Fruit fly (Drosophila melanogaster) whole organism: ENCODE measurements around the gene Nrg.

Experiments used
- CG8478 ChIP-seq: fragments of >200 bp; optimal IDR thresholded peaks from 2 replicates; lab custom pipeline; 2018; ENCODE audit warnings: inconsistent platforms
- Dll ChIP-seq: fragments of >200 bp; optimal IDR thresholded peaks from 2 replicates; lab custom pipeline; 2017
- EcR ChIP-seq, 2 experiments: fragments of >200 bp; optimal IDR thresholded peaks; 2 replicates each; lab custom pipeline; 2017; ENCODE audit warnings: missing biosample characterization in 2 of 2, missing genetic modification characterization in 2 of 2, missing genetic modification reagents in 2 of 2
- pan ChIP-seq: fragments of >200 bp; optimal IDR thresholded peaks from 2 replicates; lab custom pipeline; 2017
- psq ChIP-seq: fragments of >200 bp; optimal IDR thresholded peaks from 2 replicates; lab custom pipeline; 2017
- usp ChIP-seq: fragments of >200 bp; optimal IDR thresholded peaks from 2 replicates; lab custom pipeline; 2017; ENCODE audit warnings: missing biosample characterization, missing genetic modification characterization, mixed read lengths

Gene Nrg

DNA sequence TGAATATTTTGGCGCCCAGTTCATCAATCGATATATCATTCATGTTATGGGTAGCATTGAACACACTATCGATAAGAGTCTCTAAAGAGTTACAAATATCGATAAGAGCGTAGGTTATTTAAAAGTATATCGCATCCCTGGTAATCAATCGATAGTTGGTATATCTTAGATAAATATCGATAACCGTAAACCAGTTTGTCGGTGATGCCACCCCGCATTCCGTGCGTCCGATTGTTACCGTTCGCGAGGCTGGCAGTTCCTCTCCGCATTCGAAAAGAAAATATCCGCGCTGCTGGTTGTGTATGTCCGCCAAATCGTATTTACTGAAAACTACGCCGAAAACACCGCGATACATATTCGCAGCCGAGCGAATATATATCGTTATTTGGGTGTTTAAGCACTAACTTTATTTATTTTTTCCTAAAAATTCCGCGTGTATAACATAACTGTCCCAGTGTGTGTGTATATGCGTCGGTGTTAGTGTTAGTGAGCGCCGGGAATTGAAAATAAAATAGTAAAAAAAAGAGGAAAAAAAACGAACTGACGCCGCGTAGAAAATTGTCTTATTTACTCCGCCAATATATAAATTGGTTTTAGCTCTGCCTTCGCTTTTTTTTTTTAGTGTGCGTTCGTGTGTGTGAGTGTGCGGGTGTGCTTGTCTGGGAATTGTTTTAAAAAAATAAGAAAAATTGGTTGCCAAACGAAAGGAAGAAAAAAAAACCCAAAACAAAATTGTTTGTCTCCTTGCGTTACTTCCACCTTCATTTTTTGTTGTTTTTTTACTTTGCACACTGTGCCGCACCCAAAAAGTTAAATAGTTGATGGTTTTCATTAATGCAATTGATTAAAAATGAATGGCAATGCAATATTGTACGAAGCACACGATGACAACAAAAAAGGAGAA lies at the start of gene Nrg:
Nrg (plus strand) TSS at position 253 of the 904 bp plus-strand sequence.
- TF ChIP-seq EcR (GFP tag; optimal IDR thresholded peaks at IDR 0.05; lab: Kevin White, UChicago) (no peak), usp (GFP tag; lab: Kevin White, UChicago) (no peak), Dll (lab: Kevin White, UChicago) (no peak), CG8478 (lab: Kevin White, UChicago) (no peak), pan (lab: Kevin White, UChicago) (no peak), psq (no peak)

DNA sequence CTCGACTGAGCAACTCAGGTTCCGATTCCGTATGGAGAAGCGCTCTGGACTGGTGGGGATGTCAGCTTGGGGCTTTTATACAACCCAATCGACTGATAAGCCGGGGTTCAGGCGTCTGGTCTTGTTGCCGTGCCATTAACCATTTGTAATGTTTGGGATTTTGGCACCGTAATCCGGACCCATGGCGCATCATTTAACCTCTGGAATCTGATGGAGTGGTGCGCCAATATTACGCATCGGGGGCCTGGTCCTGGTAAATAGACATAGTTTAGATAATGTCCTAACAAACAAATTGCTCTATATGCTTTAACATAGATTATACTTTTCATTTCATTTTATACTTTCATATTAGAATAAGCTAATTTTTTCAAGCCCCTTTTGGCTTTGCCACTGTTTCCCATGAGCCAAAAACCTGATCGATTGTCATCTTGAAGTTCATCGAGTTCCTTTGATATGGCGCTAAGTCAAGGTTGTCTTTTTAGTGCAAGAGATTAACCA lies 48.2 kb upstream of the Nrg start, which contains the start of gene CG12116:
CG12116 (minus strand) TSS at position 51 of the 498 bp plus-strand sequence.
- TF ChIP-seq CG8478 (lab: Kevin White, UChicago), result no peak
- TF ChIP-seq usp (GFP tag; lab: Kevin White, UChicago), result no peak
- no peak for TF ChIP-seq psq
- TF ChIP-seq EcR (GFP tag; optimal IDR thresholded peaks at IDR 0.05; lab: Kevin White, UChicago), result no peak
- no peak for TF ChIP-seq Dll (lab: Kevin White, UChicago)
- no peak for TF ChIP-seq pan (lab: Kevin White, UChicago)

DNA sequence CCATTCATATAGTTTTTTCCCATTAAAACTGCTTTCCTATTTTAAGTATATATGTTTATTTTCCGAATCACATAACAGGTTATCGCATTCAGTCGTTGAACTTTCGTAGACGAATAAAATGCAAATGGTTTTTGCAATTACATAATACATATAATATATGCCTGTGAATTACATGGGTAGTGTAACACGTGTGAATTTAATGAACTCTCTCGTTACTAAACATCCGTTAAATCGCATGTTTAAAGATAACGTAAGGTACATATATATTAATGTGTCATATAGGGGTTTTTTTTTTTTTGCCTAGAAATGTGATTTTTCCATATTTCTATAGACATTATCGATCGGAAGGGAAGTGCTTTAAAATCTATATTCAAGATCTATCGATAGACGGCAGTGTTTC lies 47.6 kb upstream of the Nrg start:
- TF ChIP-seq Dll (lab: Kevin White, UChicago), result no peak
- no peak for TF ChIP-seq EcR (GFP tag; optimal IDR thresholded peaks at IDR 0.05; lab: Kevin White, UChicago)
- TF ChIP-seq usp (GFP tag; lab: Kevin White, UChicago), result no peak
- TF ChIP-seq pan (lab: Kevin White, UChicago), result no peak
- TF ChIP-seq psq, result no peak
- TF ChIP-seq CG8478 (lab: Kevin White, UChicago), result no peak

DNA sequence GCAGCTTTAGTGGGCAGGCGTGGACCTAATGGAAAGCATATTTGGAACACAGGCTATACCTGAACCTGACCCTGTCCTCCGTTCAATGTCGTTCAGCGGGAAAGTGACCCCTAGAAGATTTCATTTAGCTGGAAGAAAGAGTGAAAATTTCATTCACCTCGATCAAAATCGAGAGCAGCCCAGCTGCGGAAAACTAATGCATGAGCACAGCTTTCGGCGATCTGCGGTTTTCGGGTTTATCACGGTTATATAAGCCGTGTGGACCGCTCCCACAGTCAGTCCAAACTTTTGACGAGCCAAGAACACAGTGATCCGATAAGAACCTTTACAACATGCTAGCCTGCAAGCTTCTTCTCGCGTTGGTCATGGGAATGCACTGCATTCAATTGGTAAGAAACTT lies 46.6 kb upstream of the Nrg start, which contains the start of gene Cp7Fa:
Cp7Fa (plus strand) TSS at position 301 of the 400 bp plus-strand sequence.
- TF ChIP-seq EcR (GFP tag; optimal IDR thresholded peaks at IDR 0.05; lab: Kevin White, UChicago) (no peak), CG8478 (lab: Kevin White, UChicago) (no peak), Dll (lab: Kevin White, UChicago) (no peak), psq (no peak), usp (GFP tag; lab: Kevin White, UChicago) (no peak), pan (lab: Kevin White, UChicago) (no peak)

DNA sequence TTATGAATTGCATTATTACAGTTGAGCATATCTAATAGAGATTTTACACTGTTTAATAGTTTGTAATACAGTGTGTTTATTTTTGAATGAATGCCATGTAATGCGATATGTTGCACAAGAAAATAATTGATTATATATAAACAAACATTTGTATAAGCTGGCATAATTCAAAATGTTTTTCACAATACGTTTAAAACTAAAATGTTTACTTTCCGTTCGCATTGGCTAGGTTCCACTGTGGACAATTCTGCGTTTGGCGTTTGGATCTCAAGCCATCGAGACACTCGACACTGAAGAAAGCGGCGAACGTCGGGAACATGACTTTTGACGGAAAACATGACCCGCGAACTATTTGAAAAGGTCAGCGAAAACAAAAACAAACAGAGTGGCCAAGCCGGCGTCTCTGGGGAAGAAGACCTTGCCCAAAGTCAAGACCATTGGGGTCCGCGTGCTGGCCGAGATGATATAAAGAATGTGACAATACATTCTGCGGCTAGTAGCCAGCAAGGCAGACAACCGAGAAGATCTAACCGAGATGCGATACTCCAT lies 43.8 kb upstream of the Nrg start, which contains the start of gene Cp7Fb:
Cp7Fb (plus strand) TSS at position 499 of the 549 bp plus-strand sequence.
- TF ChIP-seq Dll (lab: Kevin White, UChicago), result no peak

DNA sequence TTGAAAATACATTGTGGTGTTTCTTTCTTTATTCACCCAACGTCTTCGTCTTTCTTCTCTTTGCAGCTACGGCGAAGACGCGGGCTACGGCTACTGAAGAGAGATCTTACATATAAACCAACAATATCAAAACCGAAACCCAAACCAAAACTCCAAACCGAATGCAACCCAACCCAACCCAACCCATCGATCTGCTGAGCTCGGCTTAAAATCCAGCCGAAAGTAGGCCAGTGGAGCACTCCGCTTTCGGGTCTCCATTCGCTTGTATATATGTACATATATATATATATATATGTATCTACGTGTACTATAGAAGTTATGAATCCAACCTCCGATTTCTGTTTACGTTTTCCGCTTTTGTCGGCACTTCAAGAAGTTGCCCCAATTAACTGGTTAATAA lies 41.5 kb upstream of the Nrg start:
- no peak for TF ChIP-seq EcR (GFP tag; optimal IDR thresholded peaks at IDR 0.05; lab: Kevin White, UChicago)

DNA sequence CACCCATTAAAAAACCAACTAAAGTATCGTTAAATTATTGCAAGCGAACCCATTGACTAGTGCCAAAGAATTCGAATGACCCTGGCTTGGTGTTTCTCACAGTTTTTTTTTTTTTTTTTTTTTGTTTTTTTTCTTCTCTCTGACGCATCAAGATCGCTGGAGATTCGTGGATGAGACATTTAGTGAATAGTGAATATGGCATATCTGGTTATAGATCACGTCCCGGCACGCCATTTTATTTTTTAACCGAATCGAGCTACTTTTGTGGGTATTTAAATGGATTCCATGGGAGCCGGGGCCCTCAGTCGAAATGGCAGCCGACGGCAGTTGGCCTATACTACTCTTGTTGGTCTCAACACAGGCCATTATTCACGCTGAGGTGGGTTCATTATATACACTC lies 40.4 kb upstream of the Nrg start, which contains the start of gene Cp7Fc:
Cp7Fc (plus strand) TSS at position 301 of the 400 bp plus-strand sequence.
- no peak for TF ChIP-seq EcR (GFP tag; optimal IDR thresholded peaks at IDR 0.05; lab: Kevin White, UChicago)
- TF ChIP-seq psq, result no peak
- TF ChIP-seq CG8478 (lab: Kevin White, UChicago), result no peak
- no peak for TF ChIP-seq usp (GFP tag; lab: Kevin White, UChicago)
- no peak for TF ChIP-seq pan (lab: Kevin White, UChicago)
- TF ChIP-seq Dll (lab: Kevin White, UChicago), result no peak

DNA sequence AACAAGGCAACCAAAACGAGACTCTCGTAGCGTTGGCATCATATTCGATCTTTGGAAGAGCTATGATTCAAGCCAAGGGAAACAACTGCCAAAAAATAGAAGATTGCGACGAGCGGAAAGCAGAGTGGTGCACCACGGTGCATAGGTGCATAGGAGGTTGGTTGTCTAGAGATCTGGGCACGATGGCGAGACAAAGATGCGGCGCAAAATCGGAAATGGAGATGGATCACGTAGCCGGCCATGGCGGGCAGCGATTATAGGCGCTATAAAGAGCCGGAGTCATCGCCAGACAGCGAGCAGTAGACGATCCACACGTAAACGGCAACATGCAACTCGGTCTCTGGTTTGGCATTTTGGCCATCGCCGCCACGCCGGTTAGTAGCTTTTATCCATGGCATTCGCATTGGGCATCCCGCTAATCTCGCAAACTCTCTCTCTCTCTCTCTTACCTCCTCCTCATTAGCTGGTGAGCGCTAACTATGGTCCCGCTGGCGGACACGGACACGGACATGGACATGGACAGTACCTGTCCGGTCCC lies 38.1 kb upstream of the Nrg start, which contains the start of gene Cp36:
Cp36 (plus strand) TSS at position 289 of the 538 bp plus-strand sequence.
- TF ChIP-seq Dll (lab: Kevin White, UChicago) (no peak), pan (lab: Kevin White, UChicago) (no peak), EcR (GFP tag; optimal IDR thresholded peaks at IDR 0.05; lab: Kevin White, UChicago) (no peak), CG8478 (lab: Kevin White, UChicago) (no peak), psq (no peak), usp (GFP tag; lab: Kevin White, UChicago) (no peak)

DNA sequence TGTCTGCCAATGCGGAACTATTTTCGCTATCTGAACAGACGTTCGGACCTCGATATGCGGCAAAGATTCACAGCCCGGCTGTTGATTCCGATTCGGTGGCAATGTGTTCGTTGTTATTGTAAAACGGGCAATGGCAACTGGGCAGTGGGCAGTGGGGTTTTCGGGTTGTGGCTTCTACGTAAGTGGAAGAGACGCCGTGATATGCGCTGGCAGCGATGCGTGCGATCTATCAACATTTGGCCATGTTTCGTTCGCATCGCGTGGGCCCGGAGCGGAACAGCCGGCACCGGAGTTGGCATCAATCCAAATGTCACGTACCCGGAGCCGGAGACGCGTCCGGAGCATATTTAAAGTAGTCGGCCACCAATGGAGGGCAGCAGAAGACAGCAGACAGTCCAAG lies 35.7 kb upstream of the Nrg start, which contains the start of gene Cp38:
Cp38 (plus strand) TSS at position 376 of the 400 bp plus-strand sequence.
- TF ChIP-seq Dll (lab: Kevin White, UChicago) (no peak), pan (lab: Kevin White, UChicago) (no peak), EcR (GFP tag; optimal IDR thresholded peaks at IDR 0.05; lab: Kevin White, UChicago) (no peak), psq (no peak), usp (GFP tag; lab: Kevin White, UChicago) (no peak), CG8478 (lab: Kevin White, UChicago) (no peak)

DNA sequence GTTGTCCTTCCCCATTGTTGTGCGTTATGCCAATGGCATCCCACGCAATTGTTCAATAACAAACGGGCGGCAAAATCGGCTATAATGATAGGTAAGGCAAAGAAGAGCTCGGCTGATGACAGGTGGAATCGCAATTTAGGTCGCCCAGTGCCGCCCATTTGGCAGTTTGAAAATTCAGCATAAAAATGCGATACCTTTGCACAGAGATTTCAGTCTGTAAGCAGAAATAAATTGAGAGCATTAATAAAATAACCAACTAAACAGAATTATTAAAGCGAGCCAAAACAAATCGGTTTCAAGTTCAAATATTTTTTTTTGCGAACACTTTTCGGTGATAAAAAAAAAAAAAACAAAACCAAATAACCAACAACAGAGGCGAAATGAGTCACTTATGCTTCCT lies 33.5 kb upstream of the Nrg start, which contains the start of gene CG33223:
CG33223 (minus strand) TSS at position 215 of the 400 bp plus-strand sequence.
- TF ChIP-seq EcR (GFP tag; optimal IDR thresholded peaks at IDR 0.05; lab: Kevin White, UChicago), result no peak
- no peak for TF ChIP-seq CG8478 (lab: Kevin White, UChicago)
- no peak for TF ChIP-seq pan (lab: Kevin White, UChicago)
- TF ChIP-seq usp (GFP tag; lab: Kevin White, UChicago), result no peak
- TF ChIP-seq psq, result no peak
- TF ChIP-seq Dll (lab: Kevin White, UChicago), result no peak

DNA sequence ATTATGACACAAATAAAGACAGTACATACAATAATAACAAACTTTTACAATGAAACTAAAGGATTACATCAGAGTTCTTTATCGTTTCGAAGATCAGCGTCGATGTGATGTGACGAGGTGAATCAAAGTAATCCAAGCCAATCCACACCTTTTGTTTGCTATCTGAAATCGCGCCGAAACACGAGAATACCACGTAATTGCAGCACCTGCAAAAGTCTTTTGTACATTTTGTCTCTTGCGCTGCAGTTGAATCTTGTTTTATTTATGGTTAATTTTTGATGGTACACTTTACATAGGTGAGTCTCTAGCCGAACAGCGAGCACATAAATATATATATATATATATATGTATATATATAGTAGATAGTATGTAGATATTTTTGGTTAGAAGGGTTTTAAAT lies 32.4 kb upstream of the Nrg start:
- TF ChIP-seq psq (no peak), Dll (lab: Kevin White, UChicago) (no peak), pan (lab: Kevin White, UChicago) (no peak), EcR (GFP tag; optimal IDR thresholded peaks at IDR 0.05; lab: Kevin White, UChicago) (no peak), CG8478 (lab: Kevin White, UChicago) (no peak), usp (GFP tag; lab: Kevin White, UChicago) (no peak)
